Fruit fly (Drosophila melanogaster): ENCODE data around the gene Doa.

- TF ChIP-seq fd96Ca (GFP tag; IDR thresholded peaks at IDR 0.05) (no peak), rn (GFP tag; IDR thresholded peaks at IDR 0.05) (no peak), CG10348 (GFP tag; IDR thresholded peaks at IDR 0.05) (no peak), Pif1B (GFP tag; optimal IDR thresholded peaks at IDR 0.05) (no peak), CG13204 (GFP tag; optimal IDR thresholded peaks at IDR 0.05) (peak; percentile 76), CG34367 (tag; optimal IDR thresholded peaks at IDR 0.05) (peak; percentile 59), CG32121 (GFP tag; IDR thresholded peaks at IDR 0.05) (no peak), gl (tag; optimal IDR thresholded peaks at IDR 0.05) (peak; percentile 90), Ets98B (GFP tag; IDR thresholded peaks at IDR 0.05) (no peak; the same call in 1 of the 2 replicates), CG9948 (tag; optimal IDR thresholded peaks at IDR 0.05) (no peak), Snoo (tag; optimal IDR thresholded peaks at IDR 0.05) (no peak), Pif1A (GFP tag; optimal IDR thresholded peaks at IDR 0.05) (peak; percentile 49)
Observed at dm6 chr3R:28913890-28914750, 26.2 kb downstream of the Doa start.
